Fruit fly (Drosophila melanogaster) whole organism, embryonic: ENCODE results near the gene dbe.

Source experiments
- BEAF-32 ChIP-seq: fragments of 200-800 bp; sonication (Bioruptor generic); optimal IDR thresholded peaks from 3 replicates; lab custom pipeline; 2017; ENCODE audit warnings: missing biosample characterization, missing genetic modification characterization, mild to moderate bottlenecking, moderate library complexity, missing genetic modification reagents
- Bgb ChIP-seq: fragments of 200-800 bp; sonication (Bioruptor generic); IDR thresholded peaks from 2 replicates; pipeline ENCODE4 v1.3.6; 2022; ENCODE audit warnings: missing biosample characterization, missing genetic modification characterization; ENCODE audit not compliant: partially characterized antibody
- Blimp-1 ChIP-seq: fragments of 200-800 bp; sonication (Bioruptor generic); optimal IDR thresholded peaks from 3 replicates; lab custom pipeline; 2018; ENCODE audit warnings: missing biosample characterization, missing genetic modification characterization, mild to moderate bottlenecking, moderate library complexity, missing genetic modification reagents
- Bteb2 ChIP-seq: fragments of 200-800 bp; sonication (Bioruptor generic); optimal IDR thresholded peaks from 2 replicates; lab custom pipeline; 2016; ENCODE audit warnings: missing biosample characterization, missing genetic modification characterization
- CG12391 ChIP-seq: fragments of 200-800 bp; sonication (Bioruptor generic); optimal IDR thresholded peaks from 3 replicates; lab custom pipeline; 2018; ENCODE audit warnings: missing biosample characterization, mild to moderate bottlenecking, missing genetic modification characterization, moderate library complexity
- CG13287 ChIP-seq: fragments of 200-800 bp; sonication (Bioruptor generic); IDR thresholded peaks from 2 replicates; pipeline ENCODE4 v1.3.6; 2022; ENCODE audit warnings: missing biosample characterization, missing genetic modification characterization; ENCODE audit not compliant: partially characterized antibody
- CG13424 ChIP-seq: fragments of 200-800 bp; sonication (Bioruptor generic); optimal IDR thresholded peaks from 2 replicates; lab custom pipeline; 2019; ENCODE audit warnings: missing biosample characterization, mild to moderate bottlenecking, missing genetic modification characterization, moderate library complexity
- CG14667 ChIP-seq: fragments of 200-800 bp; sonication (Bioruptor generic); IDR thresholded peaks from 2 replicates; pipeline ENCODE4 v1.3.6; 2022; ENCODE audit warnings: missing biosample characterization, missing genetic modification characterization
- CG15514 ChIP-seq: fragments of 200-800 bp; sonication (Bioruptor generic); optimal IDR thresholded peaks from 3 replicates; lab custom pipeline; 2017; ENCODE audit warnings: missing biosample characterization, missing genetic modification characterization, mild to moderate bottlenecking, moderate library complexity, missing genetic modification reagents
- CG17829 ChIP-seq: fragments of 200-800 bp; optimal IDR thresholded peaks from 2 replicates; lab custom pipeline; 2019; ENCODE audit warnings: missing biosample characterization, mild to moderate bottlenecking, missing genetic modification characterization, moderate library complexity
- CG2678 ChIP-seq: fragments of 200-800 bp; sonication (Bioruptor generic); optimal IDR thresholded peaks from 3 replicates; lab custom pipeline; 2019; ENCODE audit warnings: missing biosample characterization, mild to moderate bottlenecking, missing genetic modification characterization, moderate library complexity
- CG32532 ChIP-seq: fragments of 200-800 bp; sonication (Bioruptor generic); IDR thresholded peaks from 2 replicates; pipeline ENCODE4 v1.3.6; 2022; ENCODE audit warnings: missing biosample characterization, missing genetic modification characterization
- CG34422 ChIP-seq: fragments of 200-800 bp; sonication (Bioruptor generic); IDR thresholded peaks from 3 replicates; pipeline ENCODE4 v1.3.6; 2022; ENCODE audit warnings: missing biosample characterization, missing genetic modification characterization
- CG3847 ChIP-seq: fragments of 200-800 bp; sonication (Bioruptor generic); IDR thresholded peaks from 2 replicates; pipeline ENCODE4 v1.3.6; 2022; ENCODE audit warnings: missing biosample characterization, missing genetic modification characterization
- CG4617 ChIP-seq: fragments of 200-800 bp; sonication (Bioruptor generic); optimal IDR thresholded peaks from 3 replicates; lab custom pipeline; 2016; ENCODE audit warnings: missing biosample characterization, missing genetic modification characterization, borderline replicate concordance
- CG6791 ChIP-seq: fragments of 200-800 bp; sonication (Bioruptor generic); IDR thresholded peaks from 3 replicates; pipeline ENCODE4 v1.3.6; 2022; ENCODE audit warnings: missing biosample characterization, missing genetic modification characterization; ENCODE audit not compliant: partially characterized antibody
- CG7839 ChIP-seq: fragments of 200-800 bp; sonication (Bioruptor generic); optimal IDR thresholded peaks from 3 replicates; lab custom pipeline; 2018; ENCODE audit warnings: missing biosample characterization, mild to moderate bottlenecking, missing genetic modification characterization, moderate library complexity
- CG7963 ChIP-seq: fragments of 200-800 bp; sonication (Bioruptor generic); IDR thresholded peaks from 3 replicates; pipeline ENCODE4 v1.3.6; 2022; ENCODE audit warnings: missing biosample characterization, missing genetic modification characterization; ENCODE audit not compliant: partially characterized antibody
- CG8281 ChIP-seq: fragments of 200-800 bp; sonication (Bioruptor generic); optimal IDR thresholded peaks from 2 replicates; lab custom pipeline; 2018; ENCODE audit warnings: missing biosample characterization, mild to moderate bottlenecking, missing genetic modification characterization, moderate library complexity
- CoRest ChIP-seq: fragments of 200-800 bp; sonication (Bioruptor generic); optimal IDR thresholded peaks from 3 replicates; lab custom pipeline; 2018; ENCODE audit warnings: missing biosample characterization, mild to moderate bottlenecking, missing genetic modification characterization, moderate library complexity
- Dll ChIP-seq: fragments of 200-800 bp; sonication (Bioruptor generic); IDR thresholded peaks from 4 replicates; pipeline ENCODE4 v1.3.6; 2022; ENCODE audit warnings: missing biosample characterization, missing genetic modification characterization; ENCODE audit not compliant: partially characterized antibody
- Doc2 ChIP-seq: fragments of 200-800 bp; sonication (Bioruptor generic); IDR thresholded peaks from 2 replicates; pipeline ENCODE4 v1.3.6; 2022; ENCODE audit warnings: missing biosample characterization, missing genetic modification characterization
- Hmr ChIP-seq: fragments of 200-800 bp; sonication (Bioruptor generic); optimal IDR thresholded peaks from 3 replicates; lab custom pipeline; 2017; ENCODE audit warnings: mild to moderate bottlenecking, missing biosample characterization, missing genetic modification reagents, missing genetic modification characterization
- Hr3 ChIP-seq: fragments of 200-800 bp; sonication (Bioruptor generic); optimal IDR thresholded peaks from 3 replicates; lab custom pipeline; 2016; ENCODE audit warnings: missing biosample characterization, missing genetic modification characterization
- Lpt ChIP-seq: fragments of >200 bp; optimal IDR thresholded peaks from 2 replicates; lab custom pipeline; 2018; ENCODE audit warnings: missing biosample characterization, missing genetic modification characterization
- Mad ChIP-seq: fragments of 200-800 bp; sonication (Bioruptor generic); optimal IDR thresholded peaks from 2 replicates; lab custom pipeline; 2016; ENCODE audit warnings: missing biosample characterization, missing genetic modification characterization
- Opbp ChIP-seq: fragments of 200-800 bp; sonication (Bioruptor generic); IDR thresholded peaks from 3 replicates; pipeline ENCODE4 v1.3.6; 2022; ENCODE audit warnings: missing biosample characterization, missing genetic modification characterization; ENCODE audit not compliant: partially characterized antibody
- Rfx ChIP-seq: fragments of 200-800 bp; sonication (Bioruptor generic); IDR thresholded peaks from 2 replicates; pipeline ENCODE4 v1.3.6; 2022; ENCODE audit warnings: missing biosample characterization, missing genetic modification characterization
- Xbp1 ChIP-seq: fragments of 200-800 bp; sonication (Bioruptor generic); optimal IDR thresholded peaks from 3 replicates; lab custom pipeline; 2016; ENCODE audit warnings: missing biosample characterization, mild to moderate bottlenecking, missing genetic modification characterization
- abd-A ChIP-seq: fragments of 200-800 bp; sonication (Bioruptor generic); optimal IDR thresholded peaks from 3 replicates; lab custom pipeline; 2019; ENCODE audit warnings: missing biosample characterization, mild to moderate bottlenecking, missing genetic modification characterization, moderate library complexity
- ac ChIP-seq: fragments of 200-800 bp; sonication (Bioruptor generic); optimal IDR thresholded peaks from 3 replicates; lab custom pipeline; 2017; ENCODE audit warnings: missing biosample characterization, mild to moderate bottlenecking, missing genetic modification characterization
- ase ChIP-seq: fragments of 200-800 bp; sonication (Bioruptor generic); IDR thresholded peaks from 3 replicates; pipeline ENCODE4 v1.3.6; 2022; ENCODE audit warnings: missing biosample characterization, missing genetic modification characterization
- btn ChIP-seq: fragments of 200-800 bp; sonication (Bioruptor generic); optimal IDR thresholded peaks from 2 replicates; lab custom pipeline; 2016; ENCODE audit warnings: missing biosample characterization, missing genetic modification characterization
- dm ChIP-seq: fragments of 200-800 bp; sonication (Bioruptor generic); optimal IDR thresholded peaks from 3 replicates; lab custom pipeline; 2016; ENCODE audit warnings: missing biosample characterization, missing genetic modification characterization
- dpn ChIP-seq, 2 experiments: fragments of 200-800 bp; sonication (Bioruptor generic); optimal IDR thresholded peaks; 3 replicates each; lab custom pipeline; 2016; ENCODE audit warnings: missing biosample characterization in 2 of 2, missing genetic modification characterization in 2 of 2
- gem ChIP-seq: fragments of 200-800 bp; sonication (Bioruptor generic); optimal IDR thresholded peaks from 2 replicates; lab custom pipeline; 2019; ENCODE audit warnings: missing biosample characterization, mild to moderate bottlenecking, missing genetic modification characterization, moderate library complexity
- hth ChIP-seq: fragments of >200 bp; optimal IDR thresholded peaks from 2 replicates; lab custom pipeline; 2017; ENCODE audit warnings: inconsistent platforms
- ind ChIP-seq: fragments of 200-800 bp; sonication (Bioruptor generic); optimal IDR thresholded peaks from 3 replicates; lab custom pipeline; 2016; ENCODE audit warnings: missing biosample characterization, missing genetic modification characterization
- lola ChIP-seq, 3 experiments: fragments of >200 bp in 2 of 3; fragments of 200-800 bp in 1 of 3; sonication (Bioruptor generic) in 1 of 3; optimal IDR thresholded peaks; 2 replicates each; lab custom pipeline; 2017 to 2019; ENCODE audit warnings: missing biosample characterization in 3 of 3, missing genetic modification characterization in 3 of 3, mild to moderate bottlenecking in 1 of 3, moderate library complexity in 1 of 3
- nmo ChIP-seq: fragments of 200-800 bp; sonication (Bioruptor generic); optimal IDR thresholded peaks from 2 replicates; lab custom pipeline; 2018; ENCODE audit warnings: missing biosample characterization, mild to moderate bottlenecking, missing genetic modification characterization, moderate library complexity
- otp ChIP-seq: fragments of 200-800 bp; sonication (Bioruptor generic); IDR thresholded peaks from 3 replicates; pipeline ENCODE4, ENCODE4 v1.3.6; 2022; ENCODE audit warnings: missing biosample characterization, missing genetic modification characterization
- repo ChIP-seq: fragments of 200-800 bp; sonication (Bioruptor generic); optimal IDR thresholded peaks from 2 replicates; lab custom pipeline; 2016; ENCODE audit warnings: missing biosample characterization, missing genetic modification characterization
- shn ChIP-seq: fragments of 200-800 bp; sonication (Bioruptor generic); optimal IDR thresholded peaks from 3 replicates; lab custom pipeline; 2016; ENCODE audit warnings: missing biosample characterization, missing genetic modification characterization
- slbo ChIP-seq: fragments of 200-800 bp; sonication (Bioruptor generic); IDR thresholded peaks from 2 replicates; pipeline ENCODE4 v1.3.6; 2022; ENCODE audit warnings: missing biosample characterization, missing genetic modification characterization
- so ChIP-seq: fragments of 200-800 bp; sonication (Bioruptor generic); IDR thresholded peaks from 3 replicates; pipeline ENCODE4 v1.3.6; 2022; ENCODE audit warnings: missing biosample characterization, missing genetic modification characterization
- stwl ChIP-seq: fragments of 200-800 bp; sonication (Bioruptor generic); optimal IDR thresholded peaks from 3 replicates; lab custom pipeline; 2018; ENCODE audit warnings: missing biosample characterization, mild to moderate bottlenecking, missing genetic modification characterization, moderate library complexity
- tin ChIP-seq: fragments of 200-800 bp; sonication (Bioruptor generic); optimal IDR thresholded peaks from 3 replicates; lab custom pipeline; 2016; ENCODE audit warnings: missing biosample characterization, missing genetic modification characterization
- trem ChIP-seq: fragments of 200-800 bp; optimal IDR thresholded peaks from 3 replicates; lab custom pipeline; 2019; ENCODE audit warnings: missing biosample characterization, mild to moderate bottlenecking, missing genetic modification characterization, moderate library complexity
- vvl ChIP-seq: fragments of 200-800 bp; sonication (Bioruptor generic); IDR thresholded peaks from 2 replicates; pipeline ENCODE4 v1.3.6; 2022; ENCODE audit warnings: missing biosample characterization, missing genetic modification characterization

Gene dbe

dm6 chr2L:869497-870040, at the start of gene dbe:
TSS of gene dbe (minus strand) at chr2L:869857.
- no peak for TF ChIP-seq Bteb2 (GFP tag; lab: Kevin White, UChicago)
- TF ChIP-seq Mad = peak; percentile 3
- peak in 1 of 3 experiments; percentile 3 for TF ChIP-seq lola (GFP tag; optimal IDR thresholded peaks at IDR 0.05; lab: Kevin White, UChicago)
- TF ChIP-seq CG8281 = no peak
- peak; percentile 48 for TF ChIP-seq CG13424 (tag; lab: Kevin White, UChicago)
- peak; percentile 53; the same call in 1 of the 3 replicates for TF ChIP-seq CG6791 (GFP tag; lab: Robert Waterston, UW)
- peak; percentile 37 for TF ChIP-seq Xbp1 (GFP tag; lab: Kevin White, UChicago)
- TF ChIP-seq CG4617 (GFP tag; lab: Kevin White, UChicago) = peak; percentile 59
- TF ChIP-seq CG15514 = peak; percentile 6
- peak; percentile 33 for TF ChIP-seq CG3847 (GFP tag; lab: Robert Waterston, UW)
- TF ChIP-seq btn (GFP tag; lab: Kevin White, UChicago) = no peak
- TF ChIP-seq ind (GFP tag; lab: Kevin White, UChicago) = peak; percentile 36
- peak; percentile 25; the same call in 1 of the 2 replicates for TF ChIP-seq vvl (GFP tag; lab: Robert Waterston, UW)
- TF ChIP-seq hth (lab: Kevin White, UChicago) = no peak
- no peak for TF ChIP-seq Lpt (GFP tag; lab: Kevin White, UChicago)
- no peak for TF ChIP-seq ase (GFP tag; lab: Robert Waterston, UW)
- no peak for TF ChIP-seq ac (GFP tag; lab: Kevin White, UChicago)
- no peak for TF ChIP-seq shn (GFP tag; lab: Kevin White, UChicago)
- TF ChIP-seq gem (tag; lab: Kevin White, UChicago) = peak; percentile 44
- TF ChIP-seq CG17829 (tag; lab: Kevin White, UChicago) = peak; percentile 16
- peak in 1 of 2 experiments; percentile 31 for TF ChIP-seq dpn (GFP tag; optimal IDR thresholded peaks at IDR 0.05; lab: Kevin White, UChicago)
- no peak for TF ChIP-seq Doc2 (GFP tag; lab: Robert Waterston, UW)
- TF ChIP-seq nmo (GFP tag; lab: Kevin White, UChicago) = no peak
- TF ChIP-seq Bgb = peak; percentile 26; the same call in 1 of the 2 replicates
- TF ChIP-seq Blimp-1 (GFP tag; lab: Kevin White, UChicago) = no peak
- TF ChIP-seq CG2678 (tag; lab: Kevin White, UChicago) = peak; percentile 28
- peak; percentile 9 for TF ChIP-seq BEAF-32 (GFP tag; lab: Kevin White, UChicago)
- no peak for TF ChIP-seq tin (GFP tag; lab: Kevin White, UChicago)
- 0 out of 3 replicates have a peak, but pooled peaks have one; percentile 30 for TF ChIP-seq CG34422
- peak; percentile 24 for TF ChIP-seq stwl
- TF ChIP-seq CG13287 = no peak
- peak; percentile 73 for TF ChIP-seq dm (GFP tag; lab: Kevin White, UChicago)
- peak; percentile 43 for TF ChIP-seq repo (GFP tag; lab: Kevin White, UChicago)
- peak; percentile 10 for TF ChIP-seq Hmr
- TF ChIP-seq trem (tag; lab: Kevin White, UChicago) = peak; percentile 8
- peak; percentile 8 for TF ChIP-seq Hr3 (GFP tag; lab: Kevin White, UChicago)
- no peak for TF ChIP-seq so
- peak; percentile 17 for TF ChIP-seq CG7839
- TF ChIP-seq CoRest (tag; lab: Kevin White, UChicago) = peak; percentile 0
- no peak for TF ChIP-seq CG7963
- TF ChIP-seq CG14667 (GFP tag; lab: Robert Waterston, UW) = no peak
- peak; percentile 66 for TF ChIP-seq slbo
- peak; percentile 42; the same call in 1 of the 3 replicates for TF ChIP-seq Opbp (GFP tag; lab: Robert Waterston, UW)
- TF ChIP-seq Rfx (GFP tag; lab: Robert Waterston, UW) = peak; percentile 45
- TF ChIP-seq otp = no peak
- TF ChIP-seq CG32532 = 0 out of 2 replicates have a peak, but pooled peaks have one; percentile 18
- TF ChIP-seq CG12391 (tag; lab: Kevin White, UChicago) = peak; percentile 41
- 0 out of 4 replicates have a peak, but pooled peaks have one; percentile 27 for TF ChIP-seq Dll (GFP tag; lab: Robert Waterston, UW)
- no peak for TF ChIP-seq abd-A (tag; lab: Kevin White, UChicago)
